Worm (Caenorhabditis elegans) whole organism, mixed stage, embryonic: ENCODE measurements around the gene Y39F10C.3.
A peak's percentile ranks its signal among the peaks of the same experiment; 100 is the strongest.

Source experiments
- M03D4.4 ChIP-seq: sonication (generic microtip); optimal IDR thresholded peaks from 2 replicates; lab custom pipeline; 2017; ENCODE audit warnings: mild to moderate bottlenecking, missing genetic modification characterization, missing compliant biosample characterization
- bed-3 ChIP-seq: fragments of 200-800 bp; sonication (Bioruptor generic); optimal IDR thresholded peaks from 3 replicates; lab custom pipeline; 2018; ENCODE audit warnings: mild to moderate bottlenecking, missing genetic modification characterization, moderate library complexity, missing compliant biosample characterization
- blmp-1 ChIP-seq: fragments of 150-350 bp; optimal IDR thresholded peaks from 2 replicates; lab custom pipeline; 2014; ENCODE audit warnings: missing biosample characterization, missing genetic modification characterization
- ceh-39 ChIP-seq: fragments of 150-350 bp; optimal IDR thresholded peaks from 2 replicates; lab custom pipeline; 2014; ENCODE audit warnings: missing biosample characterization, missing genetic modification characterization
- ceh-43 ChIP-seq: fragments of 200-800 bp; sonication (Bioruptor generic); optimal IDR thresholded peaks from 2 replicates; lab custom pipeline; 2018; ENCODE audit warnings: mild to moderate bottlenecking, missing genetic modification characterization, moderate library complexity, missing compliant biosample characterization
- ceh-83 ChIP-seq: fragments of 200-800 bp; sonication (Bioruptor generic); optimal IDR thresholded peaks from 2 replicates; lab custom pipeline; 2018; ENCODE audit warnings: mild to moderate bottlenecking, missing genetic modification characterization, missing compliant biosample characterization
- cnd-1 ChIP-seq: fragments of 200-800 bp; sonication (Bioruptor generic); optimal IDR thresholded peaks from 2 replicates; lab custom pipeline; 2018; ENCODE audit warnings: mild to moderate bottlenecking, missing genetic modification characterization, missing compliant biosample characterization
- drap-1 ChIP-seq: fragments of 200-800 bp; sonication (Bioruptor generic); optimal IDR thresholded peaks from 3 replicates; lab custom pipeline; 2018; ENCODE audit warnings: mild to moderate bottlenecking, missing genetic modification characterization, missing compliant biosample characterization
- elt-1 ChIP-seq: sonication (generic microtip); optimal IDR thresholded peaks from 2 replicates; lab custom pipeline; 2017; ENCODE audit warnings: missing genetic modification characterization, mild to moderate bottlenecking, missing compliant biosample characterization, antibody characterized with exemption, moderate library complexity, borderline replicate concordance; ENCODE audit not compliant: insufficient read depth
- flh-1 ChIP-seq: fragments of 200-800 bp; sonication (Bioruptor generic); optimal IDR thresholded peaks from 2 replicates; lab custom pipeline; 2018; ENCODE audit warnings: mild to moderate bottlenecking, missing genetic modification characterization, moderate library complexity, missing compliant biosample characterization
- ham-2 ChIP-seq: fragments of 200-800 bp; sonication (Bioruptor generic); optimal IDR thresholded peaks from 2 replicates; lab custom pipeline; 2018; ENCODE audit warnings: mild to moderate bottlenecking, missing genetic modification characterization, missing compliant biosample characterization
- hlh-1 ChIP-seq: fragments of 150-350 bp; optimal IDR thresholded peaks from 2 replicates; lab custom pipeline; 2014; ENCODE audit warnings: missing biosample characterization, missing genetic modification reagents, missing genetic modification characterization
- lin-13 ChIP-seq: fragments of 150-350 bp; optimal IDR thresholded peaks from 2 replicates; lab custom pipeline; 2014; ENCODE audit warnings: missing biosample characterization, missing genetic modification characterization
- lin-32 ChIP-seq: fragments of 200-800 bp; sonication (Bioruptor generic); optimal IDR thresholded peaks from 2 replicates; lab custom pipeline; 2018; ENCODE audit warnings: mild to moderate bottlenecking, missing genetic modification characterization, missing compliant biosample characterization
- lsy-2 ChIP-seq: fragments of 150-350 bp; optimal IDR thresholded peaks from 2 replicates; lab custom pipeline; 2014; ENCODE audit warnings: missing biosample characterization, missing genetic modification characterization
- mab-5 ChIP-seq: fragments of 150-350 bp; optimal IDR thresholded peaks from 2 replicates; lab custom pipeline; 2014; ENCODE audit warnings: missing biosample characterization, missing genetic modification characterization
- mep-1 ChIP-seq: fragments of 150-350 bp; optimal IDR thresholded peaks from 2 replicates; lab custom pipeline; 2017; ENCODE audit warnings: missing biosample characterization, missing genetic modification reagents, missing genetic modification characterization, inconsistent platforms
- mls-2 ChIP-seq: sonication (generic microtip); optimal IDR thresholded peaks from 2 replicates; lab custom pipeline; 2016; ENCODE audit warnings: mild to moderate bottlenecking, missing genetic modification characterization, moderate library complexity, missing compliant biosample characterization
- nhr-12 ChIP-seq: fragments of 150-350 bp; optimal IDR thresholded peaks from 2 replicates; lab custom pipeline; 2014; ENCODE audit warnings: missing biosample characterization, missing genetic modification characterization
- nhr-2 ChIP-seq: fragments of 150-350 bp; optimal IDR thresholded peaks from 2 replicates; lab custom pipeline; 2014; ENCODE audit warnings: missing biosample characterization, missing genetic modification characterization
- nhr-237 ChIP-seq: fragments of 150-350 bp; optimal IDR thresholded peaks from 2 replicates; lab custom pipeline; 2014; ENCODE audit warnings: missing biosample characterization, missing genetic modification characterization
- nhr-28 ChIP-seq: fragments of 150-350 bp; optimal IDR thresholded peaks from 2 replicates; lab custom pipeline; 2014; ENCODE audit warnings: missing biosample characterization, missing genetic modification characterization
- nhr-76 ChIP-seq: sonication (generic microtip); optimal IDR thresholded peaks from 2 replicates; lab custom pipeline; 2017; ENCODE audit warnings: missing biosample characterization, missing genetic modification characterization
- pha-4 ChIP-seq: fragments of 150-350 bp; optimal IDR thresholded peaks from 2 replicates; lab custom pipeline; 2018; ENCODE audit warnings: missing biosample characterization, missing genetic modification reagents, missing genetic modification characterization
- sem-2 ChIP-seq: fragments of 200-800 bp; sonication (Bioruptor generic); optimal IDR thresholded peaks from 2 replicates; lab custom pipeline; 2018; ENCODE audit warnings: mild to moderate bottlenecking, missing genetic modification characterization, missing compliant biosample characterization
- snpc-4 ChIP-seq: fragments of 150-350 bp; optimal IDR thresholded peaks from 2 replicates; lab custom pipeline; 2014; ENCODE audit warnings: missing biosample characterization, missing genetic modification characterization
- sptf-1 ChIP-seq: sonication (generic microtip); optimal IDR thresholded peaks from 2 replicates; lab custom pipeline; 2017; ENCODE audit warnings: mild to moderate bottlenecking, missing genetic modification characterization, moderate library complexity, missing compliant biosample characterization
- tbx-8 ChIP-seq: fragments of 200-800 bp; sonication (Bioruptor generic); optimal IDR thresholded peaks from 2 replicates; lab custom pipeline; 2018; ENCODE audit warnings: mild to moderate bottlenecking, missing genetic modification characterization, moderate library complexity, missing compliant biosample characterization
- unc-120 ChIP-seq: sonication (generic microtip); optimal IDR thresholded peaks from 2 replicates; lab custom pipeline; 2017; ENCODE audit warnings: missing genetic modification characterization, missing compliant biosample characterization; ENCODE audit not compliant: poor library complexity, severe bottlenecking
- unc-62 ChIP-seq: fragments of 150-350 bp; optimal IDR thresholded peaks from 2 replicates; lab custom pipeline; 2014; ENCODE audit warnings: missing biosample characterization, missing genetic modification reagents, missing genetic modification characterization
- zip-8 ChIP-seq: fragments of 150-350 bp; optimal IDR thresholded peaks from 2 replicates; lab custom pipeline; 2014; ENCODE audit warnings: missing biosample characterization, missing genetic modification characterization
- ztf-11 ChIP-seq: fragments of 150-350 bp; optimal IDR thresholded peaks from 2 replicates; lab custom pipeline; 2014; ENCODE audit warnings: missing biosample characterization, missing genetic modification characterization

Y39F10C.3 gene

ce11 chrII:674116-674515, at the start of gene Y39F10C.3:
TSS of gene Y39F10C.3 (plus strand) at chrII:674416.
- no peak for TF ChIP-seq sptf-1 (tag; lab: Kevin White, UChicago)
- TF ChIP-seq unc-62 (GFP tag; lab: Kevin White, UChicago), result no peak
- TF ChIP-seq snpc-4, result no peak
- no peak for TF ChIP-seq flh-1 (GFP tag; lab: Kevin White, UChicago)
- TF ChIP-seq lin-32 (GFP tag; lab: Kevin White, UChicago), result no peak
- TF ChIP-seq mab-5, result no peak
- TF ChIP-seq ceh-39 (tag; lab: Kevin White, UChicago), result no peak
- TF ChIP-seq mep-1 (tag; lab: Kevin White, UChicago), result no peak
- TF ChIP-seq sem-2 (GFP tag; lab: Kevin White, UChicago), result no peak
- TF ChIP-seq drap-1 (GFP tag; lab: Kevin White, UChicago), result no peak
- TF ChIP-seq lsy-2 (tag; lab: Kevin White, UChicago), result no peak
- no peak for TF ChIP-seq nhr-237 (tag; lab: Kevin White, UChicago)
- TF ChIP-seq hlh-1 (tag; lab: Kevin White, UChicago), result no peak
- TF ChIP-seq bed-3 (GFP tag; lab: Kevin White, UChicago), result no peak
- TF ChIP-seq ztf-11 (tag; lab: Kevin White, UChicago), result no peak
- no peak for TF ChIP-seq elt-1 (tag; lab: Kevin White, UChicago)

- TF ChIP-seq hlh-1 (tag; lab: Kevin White, UChicago) (no peak), zip-8 (tag; lab: Kevin White, UChicago) (peak; percentile 86), lin-32 (GFP tag; lab: Kevin White, UChicago) (no peak)
- TF ChIP-seq, all 35 proteins: peak for 1
Measured at ce11 chrII:624443-624842, 49.8 kb upstream of the Y39F10C.3 start, which contains the start of gene T04B8.5. TSS of gene T04B8.5 (minus strand) at chrII:624543.

- TF ChIP-seq unc-62 (GFP tag; lab: Kevin White, UChicago) (peak; percentile 42), mep-1 (tag; lab: Kevin White, UChicago) (peak; percentile 53), nhr-2 (peak; percentile 90), ceh-39 (tag; lab: Kevin White, UChicago) (peak; percentile 13), lin-13 (peak; percentile 6), ztf-11 (tag; lab: Kevin White, UChicago) (no peak), ham-2 (GFP tag; lab: Kevin White, UChicago) (no peak)
Measured at ce11 chrII:625926-626325, 48.3 kb upstream of the Y39F10C.3 start.

- TF ChIP-seq lsy-2 (tag; lab: Kevin White, UChicago), result no peak
- no peak for TF ChIP-seq blmp-1 (tag; lab: Kevin White, UChicago)
- no peak for TF ChIP-seq mep-1 (tag; lab: Kevin White, UChicago)
- TF ChIP-seq nhr-28 (tag; lab: Kevin White, UChicago), result no peak
- no peak for TF ChIP-seq ztf-11 (tag; lab: Kevin White, UChicago)
- no peak for TF ChIP-seq cnd-1 (tag; lab: Kevin White, UChicago)
- no peak for TF ChIP-seq ham-2 (GFP tag; lab: Kevin White, UChicago)
- no peak for TF ChIP-seq nhr-12 (tag; lab: Kevin White, UChicago)
- TF ChIP-seq nhr-76, result no peak
- TF ChIP-seq unc-120, result no peak
- TF ChIP-seq mls-2 (tag; lab: Kevin White, UChicago), result no peak
- no peak for TF ChIP-seq M03D4.4 (tag; lab: Kevin White, UChicago)
- TF ChIP-seq lin-32 (GFP tag; lab: Kevin White, UChicago), result no peak
- TF ChIP-seq sem-2 (GFP tag; lab: Kevin White, UChicago), result no peak
- TF ChIP-seq, all 35 proteins: peak for 0
Measured at ce11 chrII:627205-627604, 47.0 kb upstream of the Y39F10C.3 start, which contains the start of gene arrd-1. TSS of gene arrd-1 (plus strand) at chrII:627505.

ce11 chrII:627913-628312, 46.3 kb upstream of the Y39F10C.3 start:
- no peak for TF ChIP-seq blmp-1 (tag; lab: Kevin White, UChicago)
- TF ChIP-seq M03D4.4 (tag; lab: Kevin White, UChicago), result no peak
- TF ChIP-seq tbx-8 (GFP tag; lab: Kevin White, UChicago), result no peak
- TF ChIP-seq mls-2 (tag; lab: Kevin White, UChicago), result no peak
- TF ChIP-seq elt-1 (tag; lab: Kevin White, UChicago), result no peak
- no peak for TF ChIP-seq nhr-237 (tag; lab: Kevin White, UChicago)
- TF ChIP-seq pha-4 (tag; lab: Kevin White, UChicago), result no peak
- TF ChIP-seq flh-1 (GFP tag; lab: Kevin White, UChicago), result no peak
- TF ChIP-seq bed-3 (GFP tag; lab: Kevin White, UChicago), result no peak
- TF ChIP-seq mab-5, result no peak
- TF ChIP-seq ceh-43 (GFP tag; lab: Kevin White, UChicago), result no peak
- no peak for TF ChIP-seq ceh-83 (GFP tag; lab: Kevin White, UChicago)
- TF ChIP-seq cnd-1 (tag; lab: Kevin White, UChicago), result no peak
